Fruit fly (Drosophila melanogaster) whole organism, embryonic: ENCODE results near the gene CG14252.

Source experiments
- Adf1 ChIP-seq: fragments of 200-800 bp; sonication (Bioruptor generic); IDR thresholded peaks from 2 replicates; pipeline ENCODE4 v1.3.6; 2022; ENCODE audit warnings: missing biosample characterization, missing genetic modification characterization
- Atf6 ChIP-seq: fragments of 200-800 bp; sonication (Bioruptor generic); IDR thresholded peaks from 2 replicates; pipeline ENCODE4 v1.3.6; 2022; ENCODE audit warnings: missing biosample characterization, missing genetic modification characterization
- B-H1 ChIP-seq: fragments of 200-800 bp; sonication (Bioruptor generic); IDR thresholded peaks from 3 replicates; pipeline ENCODE4 v1.3.6; 2022; ENCODE audit warnings: missing biosample characterization, missing genetic modification characterization
- Blimp-1 ChIP-seq: fragments of 200-800 bp; sonication (Bioruptor generic); optimal IDR thresholded peaks from 3 replicates; lab custom pipeline; 2018; ENCODE audit warnings: missing biosample characterization, missing genetic modification characterization, mild to moderate bottlenecking, moderate library complexity, missing genetic modification reagents
- CG10147 ChIP-seq: fragments of 200-800 bp; sonication (Bioruptor generic); optimal IDR thresholded peaks from 2 replicates; lab custom pipeline; 2019; ENCODE audit warnings: missing biosample characterization, mild to moderate bottlenecking, missing genetic modification characterization, moderate library complexity
- CG10959 ChIP-seq: fragments of 200-800 bp; sonication (Bioruptor generic); IDR thresholded peaks from 2 replicates; pipeline ENCODE4 v1.3.6; 2022; ENCODE audit warnings: missing biosample characterization, missing genetic modification characterization
- CG11093 ChIP-seq: fragments of 200-800 bp; sonication (Bioruptor generic); IDR thresholded peaks from 3 replicates; pipeline ENCODE4 v1.3.6; 2022; ENCODE audit warnings: missing biosample characterization, missing genetic modification characterization
- CG11456 ChIP-seq: fragments of 200-800 bp; sonication (Bioruptor generic); IDR thresholded peaks from 3 replicates; pipeline ENCODE4 v1.3.6; 2022; ENCODE audit warnings: missing biosample characterization, missing genetic modification characterization
- CG12219 ChIP-seq: fragments of 200-800 bp; sonication (Bioruptor generic); optimal IDR thresholded peaks from 3 replicates; lab custom pipeline; 2018; ENCODE audit warnings: missing biosample characterization, mild to moderate bottlenecking, missing genetic modification characterization
- CG15011 ChIP-seq: fragments of 200-800 bp; sonication (Bioruptor generic); optimal IDR thresholded peaks from 3 replicates; lab custom pipeline; 2018; ENCODE audit warnings: missing biosample characterization, mild to moderate bottlenecking, missing genetic modification characterization
- CG16815 ChIP-seq: fragments of 200-800 bp; sonication (Bioruptor generic); optimal IDR thresholded peaks from 3 replicates; lab custom pipeline; 2017; ENCODE audit warnings: missing biosample characterization, mild to moderate bottlenecking, missing genetic modification characterization
- CG2712 ChIP-seq: fragments of 200-800 bp; optimal IDR thresholded peaks from 3 replicates; lab custom pipeline; 2019; ENCODE audit warnings: missing biosample characterization, mild to moderate bottlenecking, missing genetic modification characterization, moderate library complexity
- CG2875 ChIP-seq: fragments of 200-800 bp; sonication (Bioruptor generic); optimal IDR thresholded peaks from 2 replicates; lab custom pipeline; 2017; ENCODE audit warnings: missing biosample characterization, mild to moderate bottlenecking, missing genetic modification characterization, missing genetic modification reagents
- CG32532 ChIP-seq: fragments of 200-800 bp; sonication (Bioruptor generic); IDR thresholded peaks from 2 replicates; pipeline ENCODE4 v1.3.6; 2022; ENCODE audit warnings: missing biosample characterization, missing genetic modification characterization
- CG33213 ChIP-seq: fragments of 200-800 bp; sonication (Bioruptor generic); optimal IDR thresholded peaks from 3 replicates; lab custom pipeline; 2016; ENCODE audit warnings: missing biosample characterization, missing genetic modification characterization
- CG4328 ChIP-seq: fragments of 200-800 bp; sonication (Bioruptor generic); optimal IDR thresholded peaks from 3 replicates; lab custom pipeline; 2017; ENCODE audit warnings: missing biosample characterization, missing genetic modification reagents, missing genetic modification characterization
- CG43689 ChIP-seq: fragments of 200-800 bp; sonication (Bioruptor generic); IDR thresholded peaks from 2 replicates; pipeline ENCODE4 v1.3.6; 2022; ENCODE audit warnings: missing biosample characterization, missing genetic modification characterization
- CG4404 ChIP-seq: fragments of 200-800 bp; sonication (Bioruptor generic); IDR thresholded peaks from 2 replicates; pipeline ENCODE4 v1.3.6; 2022; ENCODE audit warnings: missing biosample characterization, missing genetic modification characterization
- CG4730 ChIP-seq: fragments of 200-800 bp; sonication (Bioruptor generic); IDR thresholded peaks from 2 replicates; pipeline ENCODE4 v1.3.6; 2022; ENCODE audit warnings: missing biosample characterization, missing genetic modification characterization
- CG6175 ChIP-seq: fragments of 200-800 bp; sonication (Bioruptor generic); IDR thresholded peaks from 3 replicates; pipeline ENCODE4 v1.3.6; 2022; ENCODE audit warnings: missing biosample characterization, missing genetic modification characterization
- CG6272 ChIP-seq: fragments of 200-800 bp; sonication (Bioruptor generic); IDR thresholded peaks from 2 replicates; pipeline ENCODE4 v1.3.6; 2022; ENCODE audit warnings: missing biosample characterization, missing genetic modification characterization
- CG7928 ChIP-seq: fragments of 200-800 bp; sonication (Bioruptor generic); optimal IDR thresholded peaks from 2 replicates; lab custom pipeline; 2017; ENCODE audit warnings: missing biosample characterization, mild to moderate bottlenecking, missing genetic modification characterization
- CG9932 ChIP-seq: fragments of 200-800 bp; sonication (Bioruptor generic); IDR thresholded peaks from 2 replicates; pipeline ENCODE4 v1.3.6; 2022; ENCODE audit warnings: missing biosample characterization, missing genetic modification characterization
- Dfd ChIP-seq, 2 experiments: fragments of >200 bp; optimal IDR thresholded peaks; 2 replicates each; lab custom pipeline; 2017; ENCODE audit warnings: missing biosample characterization in 2 of 2, missing genetic modification characterization in 2 of 2
- Fer1 ChIP-seq: fragments of 200-800 bp; sonication (Bioruptor generic); optimal IDR thresholded peaks from 2 replicates; lab custom pipeline; 2017; ENCODE audit warnings: missing biosample characterization, mild to moderate bottlenecking, missing genetic modification characterization
- H15 ChIP-seq: fragments of 200-800 bp; sonication (Bioruptor generic); IDR thresholded peaks from 3 replicates; pipeline ENCODE4 v1.3.6; 2022; ENCODE audit warnings: missing biosample characterization, missing genetic modification characterization
- HLHmδ ChIP-seq: fragments of 200-800 bp; sonication (Bioruptor generic); optimal IDR thresholded peaks from 2 replicates; lab custom pipeline; 2018; ENCODE audit warnings: missing biosample characterization, mild to moderate bottlenecking, missing genetic modification characterization, moderate library complexity
- Hand ChIP-seq: fragments of 200-800 bp; sonication (Bioruptor generic); optimal IDR thresholded peaks from 2 replicates; lab custom pipeline; 2017; ENCODE audit warnings: mild to moderate bottlenecking, missing biosample characterization, missing genetic modification reagents, missing genetic modification characterization
- Hr3 ChIP-seq: fragments of 200-800 bp; sonication (Bioruptor generic); optimal IDR thresholded peaks from 3 replicates; lab custom pipeline; 2016; ENCODE audit warnings: missing biosample characterization, missing genetic modification characterization
- Hr39 ChIP-seq: fragments of >200 bp; optimal IDR thresholded peaks from 2 replicates; lab custom pipeline; 2017
- MTF-1 ChIP-seq: fragments of 200-800 bp; sonication (Bioruptor generic); optimal IDR thresholded peaks from 2 replicates; lab custom pipeline; 2018; ENCODE audit warnings: missing biosample characterization, mild to moderate bottlenecking, missing genetic modification characterization, borderline replicate concordance
- NC2α ChIP-seq: fragments of 200-800 bp; sonication (Bioruptor generic); optimal IDR thresholded peaks from 2 replicates; lab custom pipeline; 2016; ENCODE audit warnings: missing biosample characterization, missing genetic modification characterization
- Nf-YC ChIP-seq: fragments of 200-800 bp; optimal IDR thresholded peaks from 3 replicates; lab custom pipeline; 2019; ENCODE audit warnings: missing biosample characterization, mild to moderate bottlenecking, missing genetic modification characterization, moderate library complexity
- Usf ChIP-seq: fragments of 200-800 bp; sonication (Bioruptor generic); optimal IDR thresholded peaks from 2 replicates; lab custom pipeline; 2017; ENCODE audit warnings: missing genotype, missing biosample characterization, missing genetic modification characterization
- ap ChIP-seq: fragments of 200-800 bp; sonication (Bioruptor generic); IDR thresholded peaks from 2 replicates; pipeline ENCODE4 v1.3.6; 2022; ENCODE audit warnings: missing biosample characterization, missing genetic modification characterization
- ara ChIP-seq: fragments of 200-800 bp; sonication (Bioruptor generic); IDR thresholded peaks from 2 replicates; pipeline ENCODE4 v1.3.6; 2022; ENCODE audit warnings: missing biosample characterization, missing genetic modification characterization
- bbx ChIP-seq: fragments of 200-800 bp; sonication (Bioruptor generic); IDR thresholded peaks from 2 replicates; pipeline ENCODE4 v1.3.6; 2022; ENCODE audit warnings: missing biosample characterization, missing genetic modification characterization; ENCODE audit not compliant: partially characterized antibody
- chn ChIP-seq: fragments of 200-800 bp; sonication (Bioruptor generic); optimal IDR thresholded peaks from 2 replicates; lab custom pipeline; 2016; ENCODE audit warnings: missing biosample characterization, missing genetic modification characterization
- ems ChIP-seq: fragments of 200-800 bp; sonication (Bioruptor generic); optimal IDR thresholded peaks from 3 replicates; lab custom pipeline; 2016; ENCODE audit warnings: missing biosample characterization, missing genetic modification characterization
- en ChIP-seq: fragments of 200-800 bp; sonication (Bioruptor generic); optimal IDR thresholded peaks from 2 replicates; lab custom pipeline; 2016; ENCODE audit warnings: missing biosample characterization, missing genetic modification characterization
- esg ChIP-seq: fragments of 200-800 bp; sonication (Bioruptor generic); conservative IDR thresholded peaks from 2 replicates; pipeline ENCODE4 v1.3.6; 2022; ENCODE audit warnings: missing biosample characterization, missing genetic modification characterization
- fd96Cb ChIP-seq: fragments of 200-800 bp; sonication (Bioruptor generic); optimal IDR thresholded peaks from 2 replicates; lab custom pipeline; 2018; ENCODE audit warnings: missing biosample characterization, mild to moderate bottlenecking, missing genetic modification characterization, moderate library complexity
- ind ChIP-seq: fragments of 200-800 bp; sonication (Bioruptor generic); optimal IDR thresholded peaks from 3 replicates; lab custom pipeline; 2016; ENCODE audit warnings: missing biosample characterization, missing genetic modification characterization
- jumu ChIP-seq: fragments of 200-800 bp; sonication (Bioruptor generic); optimal IDR thresholded peaks from 3 replicates; lab custom pipeline; 2016; ENCODE audit warnings: missing biosample characterization, missing genetic modification characterization
- odd ChIP-seq: fragments of 200-800 bp; sonication (Bioruptor generic); optimal IDR thresholded peaks from 2 replicates; lab custom pipeline; 2017; ENCODE audit warnings: missing biosample characterization, mild to moderate bottlenecking, missing genetic modification characterization
- repo ChIP-seq: fragments of 200-800 bp; sonication (Bioruptor generic); optimal IDR thresholded peaks from 2 replicates; lab custom pipeline; 2016; ENCODE audit warnings: missing biosample characterization, missing genetic modification characterization
- run ChIP-seq: fragments of 200-800 bp; sonication (Bioruptor generic); optimal IDR thresholded peaks from 3 replicates; lab custom pipeline; 2018; ENCODE audit warnings: missing biosample characterization, mild to moderate bottlenecking, missing genetic modification characterization
- slp2 ChIP-seq: fragments of 200-800 bp; sonication (Bioruptor generic); optimal IDR thresholded peaks from 2 replicates; lab custom pipeline; 2016; ENCODE audit warnings: missing biosample characterization, missing genetic modification characterization
- tgo ChIP-seq: fragments of 200-800 bp; sonication (Bioruptor generic); IDR thresholded peaks from 3 replicates; pipeline ENCODE4 v1.3.6; 2022; ENCODE audit warnings: missing biosample characterization, missing genetic modification characterization
- unc-4 ChIP-seq: fragments of 200-800 bp; sonication (Bioruptor generic); IDR thresholded peaks from 2 replicates; pipeline ENCODE4 v1.3.6; 2022; ENCODE audit warnings: missing biosample characterization, missing genetic modification characterization; ENCODE audit not compliant: partially characterized antibody
- unpg ChIP-seq: fragments of 200-800 bp; sonication (Bioruptor generic); optimal IDR thresholded peaks from 3 replicates; lab custom pipeline; 2018; ENCODE audit warnings: missing biosample characterization, mild to moderate bottlenecking, missing genetic modification characterization, moderate library complexity

Gene CG14252

dm6 chr3R:26906711-26907510 is 38.4 kb upstream of the CG14252 start (continued):
- TF ChIP-seq bbx, result no peak
- no peak for TF ChIP-seq CG10959
- TF ChIP-seq Hand, result no peak
- peak; percentile 44; the same call in 1 of the 2 replicates for TF ChIP-seq CG9932 (GFP tag; lab: Robert Waterston, UW)
- TF ChIP-seq CG15011, result no peak
- no peak for TF ChIP-seq unc-4 (GFP tag; lab: Robert Waterston, UW)
- TF ChIP-seq esg (GFP tag; lab: Robert Waterston, UW), result no peak
- 0 out of 3 replicates have a peak, but pooled peaks have one; percentile 51 for TF ChIP-seq CG11456 (GFP tag; lab: Robert Waterston, UW)
- TF ChIP-seq CG6272 (GFP tag; lab: Robert Waterston, UW), result no peak
- no peak for TF ChIP-seq repo (GFP tag; lab: Kevin White, UChicago)
- TF ChIP-seq CG32532, result peak; percentile 55; the same call in 1 of the 2 replicates
- no peak for TF ChIP-seq fd96Cb (tag; lab: Kevin White, UChicago)
- no peak for TF ChIP-seq CG4328 (GFP tag; lab: Kevin White, UChicago)
- TF ChIP-seq Usf, result no peak
- no peak for TF ChIP-seq H15 (GFP tag; lab: Robert Waterston, UW)
- no peak for TF ChIP-seq CG2712 (tag; lab: Kevin White, UChicago)
- no peak for TF ChIP-seq odd (GFP tag; lab: Kevin White, UChicago)
- peak; percentile 15; the same call in 1 of the 2 replicates for TF ChIP-seq Atf6 (GFP tag; lab: Robert Waterston, UW)
- no peak for TF ChIP-seq run (tag; lab: Kevin White, UChicago)
- no peak for TF ChIP-seq ind
- TF ChIP-seq Adf1 (GFP tag; lab: Robert Waterston, UW), result no peak
- TF ChIP-seq CG7928 (GFP tag; lab: Kevin White, UChicago), result no peak
- no peak for TF ChIP-seq Fer1 (GFP tag; lab: Kevin White, UChicago)
- no peak for TF ChIP-seq Hr39
- TF ChIP-seq CG12219 (GFP tag; lab: Kevin White, UChicago), result no peak
- TF ChIP-seq CG43689 (GFP tag; lab: Robert Waterston, UW), result no peak
- TF ChIP-seq MTF-1 (GFP tag; lab: Kevin White, UChicago), result no peak
- TF ChIP-seq ara (GFP tag; lab: Robert Waterston, UW), result no peak
- TF ChIP-seq slp2 (GFP tag; lab: Kevin White, UChicago), result no peak
- TF ChIP-seq CG2875 (GFP tag; lab: Kevin White, UChicago), result no peak
- no peak for TF ChIP-seq unpg (GFP tag; lab: Kevin White, UChicago)
- TF ChIP-seq CG33213 (GFP tag; lab: Kevin White, UChicago), result no peak
- TF ChIP-seq chn, result no peak
- TF ChIP-seq CG4404 (GFP tag; lab: Robert Waterston, UW), result no peak
- TF ChIP-seq Dfd (GFP tag; optimal IDR thresholded peaks at IDR 0.05; lab: Kevin White, UChicago), result no peak
- no peak for TF ChIP-seq CG16815 (GFP tag; lab: Kevin White, UChicago)
- TF ChIP-seq Nf-YC, result no peak
- TF ChIP-seq CG11093, result no peak
- TF ChIP-seq jumu (GFP tag; lab: Kevin White, UChicago), result no peak
- no peak for TF ChIP-seq NC2α (GFP tag; lab: Kevin White, UChicago)
- TF ChIP-seq Blimp-1 (GFP tag; lab: Kevin White, UChicago), result peak; percentile 61
- no peak for TF ChIP-seq tgo (GFP tag; lab: Robert Waterston, UW)
- TF ChIP-seq HLHmδ, result no peak
- TF ChIP-seq CG6175 (GFP tag; lab: Robert Waterston, UW), result no peak
- TF ChIP-seq ems (GFP tag; lab: Kevin White, UChicago), result no peak
- no peak for TF ChIP-seq en (GFP tag; lab: Kevin White, UChicago)
- TF ChIP-seq ap (GFP tag; lab: Robert Waterston, UW), result no peak
- TF ChIP-seq B-H1 (GFP tag; lab: Robert Waterston, UW), result no peak
- no peak for TF ChIP-seq CG4730
- TF ChIP-seq Hr3 (GFP tag; lab: Kevin White, UChicago), result no peak
- TF ChIP-seq CG10147 (GFP tag; lab: Kevin White, UChicago), result no peak
